Fruit fly (Drosophila melanogaster) whole organism, embryonic: ENCODE data around the gene CG32984.

ENCODE experiments used
- CG10147 ChIP-seq: fragments of 200-800 bp; sonication (Bioruptor generic); optimal IDR thresholded peaks from 2 replicates; lab custom pipeline; 2019; ENCODE audit warnings: missing biosample characterization, mild to moderate bottlenecking, missing genetic modification characterization, moderate library complexity
- CG10209 ChIP-seq: fragments of 200-800 bp; sonication (Bioruptor generic); optimal IDR thresholded peaks from 3 replicates; lab custom pipeline; 2017; ENCODE audit warnings: missing biosample characterization, mild to moderate bottlenecking, missing genetic modification characterization, missing genetic modification reagents
- CG10321 ChIP-seq: fragments of 200-800 bp; sonication (Bioruptor generic); IDR thresholded peaks from 2 replicates; pipeline ENCODE4 v1.3.6; 2022; ENCODE audit warnings: missing biosample characterization, missing genetic modification characterization
- CG10654 ChIP-seq: fragments of 200-800 bp; sonication (Bioruptor generic); optimal IDR thresholded peaks from 2 replicates; lab custom pipeline; 2016; ENCODE audit warnings: missing biosample characterization, missing genetic modification characterization
- CG11398 ChIP-seq: fragments of 200-800 bp; sonication (Bioruptor generic); optimal IDR thresholded peaks from 2 replicates; lab custom pipeline; 2016; ENCODE audit warnings: missing biosample characterization, missing genetic modification characterization
- CG12236 ChIP-seq: fragments of 200-800 bp; sonication (Bioruptor generic); optimal IDR thresholded peaks from 2 replicates; lab custom pipeline; 2016; ENCODE audit warnings: missing biosample characterization, missing genetic modification characterization
- CG13894 ChIP-seq: fragments of 200-800 bp; sonication (Bioruptor generic); optimal IDR thresholded peaks from 3 replicates; lab custom pipeline; 2018; ENCODE audit warnings: missing biosample characterization, mild to moderate bottlenecking, missing genetic modification characterization, moderate library complexity
- CG14014 ChIP-seq: fragments of 200-800 bp; sonication (Bioruptor generic); IDR thresholded peaks from 2 replicates; pipeline ENCODE4 v1.3.6; 2022; ENCODE audit warnings: missing biosample characterization, missing genetic modification characterization
- CG3065 ChIP-seq: fragments of 200-800 bp; sonication (Bioruptor generic); optimal IDR thresholded peaks from 2 replicates; lab custom pipeline; 2016; ENCODE audit warnings: missing biosample characterization, missing genetic modification characterization
- CG31388 ChIP-seq: fragments of 200-800 bp; sonication (Bioruptor generic); optimal IDR thresholded peaks from 2 replicates; lab custom pipeline; 2016; ENCODE audit warnings: missing biosample characterization, missing genetic modification characterization
- CG3163 ChIP-seq: fragments of 200-800 bp; sonication (Bioruptor generic); optimal IDR thresholded peaks from 3 replicates; lab custom pipeline; 2016; ENCODE audit warnings: missing biosample characterization, missing genetic modification characterization
- CG34376 ChIP-seq: fragments of 200-800 bp; sonication (Bioruptor generic); optimal IDR thresholded peaks from 2 replicates; lab custom pipeline; 2018; ENCODE audit warnings: missing biosample characterization, mild to moderate bottlenecking, missing genetic modification characterization
- CG3847 ChIP-seq: fragments of 200-800 bp; sonication (Bioruptor generic); IDR thresholded peaks from 2 replicates; pipeline ENCODE4 v1.3.6; 2022; ENCODE audit warnings: missing biosample characterization, missing genetic modification characterization
- CG4328 ChIP-seq: fragments of 200-800 bp; sonication (Bioruptor generic); optimal IDR thresholded peaks from 3 replicates; lab custom pipeline; 2017; ENCODE audit warnings: missing biosample characterization, missing genetic modification reagents, missing genetic modification characterization
- CG5953 ChIP-seq: fragments of 200-800 bp; sonication (Bioruptor generic); IDR thresholded peaks from 2 replicates; pipeline ENCODE4 v1.3.6; 2022; ENCODE audit warnings: missing biosample characterization, missing genetic modification characterization
- CG6654 ChIP-seq: fragments of 200-800 bp; sonication (Bioruptor generic); optimal IDR thresholded peaks from 2 replicates; lab custom pipeline; 2017; ENCODE audit warnings: missing biosample characterization, mild to moderate bottlenecking, missing genetic modification characterization
- CG9437 ChIP-seq: fragments of 200-800 bp; sonication (Bioruptor generic); optimal IDR thresholded peaks from 2 replicates; lab custom pipeline; 2018; ENCODE audit warnings: missing biosample characterization, mild to moderate bottlenecking, missing genetic modification characterization
- CHES-1-like ChIP-seq: fragments of 200-800 bp; sonication (Bioruptor generic); optimal IDR thresholded peaks from 2 replicates; lab custom pipeline; 2016; ENCODE audit warnings: missing biosample characterization, missing genetic modification characterization
- Dip2 ChIP-seq: fragments of 200-800 bp; sonication (Bioruptor generic); IDR thresholded peaks from 2 replicates; pipeline ENCODE4 v1.3.6; 2022; ENCODE audit warnings: missing biosample characterization, missing genetic modification characterization
- Gsc ChIP-seq: fragments of 200-800 bp; sonication (Bioruptor generic); IDR thresholded peaks from 2 replicates; pipeline ENCODE4 v1.3.6; 2022; ENCODE audit warnings: missing biosample characterization, missing genetic modification characterization
- Lhr ChIP-seq: fragments of 200-800 bp; sonication (Bioruptor generic); optimal IDR thresholded peaks from 3 replicates; lab custom pipeline; 2017; ENCODE audit warnings: mild to moderate bottlenecking, missing biosample characterization, missing genetic modification reagents, missing genetic modification characterization
- Lpt ChIP-seq: fragments of >200 bp; optimal IDR thresholded peaks from 2 replicates; lab custom pipeline; 2018; ENCODE audit warnings: missing biosample characterization, missing genetic modification characterization
- Mes4 ChIP-seq: fragments of 200-800 bp; sonication (Bioruptor generic); optimal IDR thresholded peaks from 2 replicates; lab custom pipeline; 2016; ENCODE audit warnings: missing biosample characterization, missing genetic modification characterization
- Oli ChIP-seq: fragments of 200-800 bp; sonication (Bioruptor generic); optimal IDR thresholded peaks from 2 replicates; lab custom pipeline; 2018; ENCODE audit warnings: missing biosample characterization, mild to moderate bottlenecking, missing genetic modification characterization, moderate library complexity
- Six4 ChIP-seq: fragments of 200-800 bp; sonication (Bioruptor generic); optimal IDR thresholded peaks from 2 replicates; lab custom pipeline; 2016; ENCODE audit warnings: missing biosample characterization, missing genetic modification characterization
- Tbp ChIP-seq: fragments of >200 bp; optimal IDR thresholded peaks from 2 replicates; lab custom pipeline; 2018; ENCODE audit warnings: missing biosample characterization, missing genetic modification characterization
- ap ChIP-seq: fragments of 200-800 bp; sonication (Bioruptor generic); IDR thresholded peaks from 2 replicates; pipeline ENCODE4 v1.3.6; 2022; ENCODE audit warnings: missing biosample characterization, missing genetic modification characterization
- bowl ChIP-seq: fragments of 200-800 bp; sonication (Bioruptor generic); IDR thresholded peaks from 2 replicates; pipeline ENCODE4 v1.3.6; 2022; ENCODE audit warnings: missing biosample characterization, missing genetic modification characterization
- cas ChIP-seq: fragments of 200-800 bp; sonication (Bioruptor generic); IDR thresholded peaks from 2 replicates; pipeline ENCODE4 v1.3.6; 2022; ENCODE audit warnings: missing biosample characterization, missing genetic modification characterization
- corto ChIP-seq: fragments of 200-800 bp; sonication (Bioruptor generic); optimal IDR thresholded peaks from 2 replicates; lab custom pipeline; 2016; ENCODE audit warnings: missing biosample characterization, mild to moderate bottlenecking, missing genetic modification characterization, moderate library complexity
- crol ChIP-seq: fragments of 200-800 bp; sonication (Bioruptor generic); IDR thresholded peaks from 2 replicates; pipeline ENCODE4 v1.3.6; 2022; ENCODE audit warnings: missing biosample characterization, missing genetic modification characterization
- emc ChIP-seq: fragments of 200-800 bp; sonication (Bioruptor generic); optimal IDR thresholded peaks from 2 replicates; lab custom pipeline; 2016; ENCODE audit warnings: missing biosample characterization, missing genetic modification characterization
- fd102C ChIP-seq: fragments of 200-800 bp; sonication (Bioruptor generic); optimal IDR thresholded peaks from 2 replicates; lab custom pipeline; 2018; ENCODE audit warnings: missing biosample characterization, mild to moderate bottlenecking, missing genetic modification characterization, moderate library complexity
- fru ChIP-seq: fragments of >200 bp; optimal IDR thresholded peaks from 2 replicates; lab custom pipeline; 2017
- h ChIP-seq: fragments of >200 bp; optimal IDR thresholded peaks from 2 replicates; lab custom pipeline; 2017
- p53 ChIP-seq: fragments of 200-800 bp; sonication (Bioruptor generic); optimal IDR thresholded peaks from 2 replicates; lab custom pipeline; 2016; ENCODE audit warnings: missing biosample characterization, missing genetic modification characterization
- pnt ChIP-seq: fragments of 200-800 bp; sonication (Bioruptor generic); optimal IDR thresholded peaks from 3 replicates; lab custom pipeline; 2016; ENCODE audit warnings: missing biosample characterization, missing genetic modification characterization
- run ChIP-seq: fragments of 200-800 bp; sonication (Bioruptor generic); optimal IDR thresholded peaks from 3 replicates; lab custom pipeline; 2018; ENCODE audit warnings: missing biosample characterization, mild to moderate bottlenecking, missing genetic modification characterization
- shn ChIP-seq: fragments of 200-800 bp; sonication (Bioruptor generic); optimal IDR thresholded peaks from 3 replicates; lab custom pipeline; 2016; ENCODE audit warnings: missing biosample characterization, missing genetic modification characterization
- sqz ChIP-seq: fragments of 200-800 bp; sonication (Bioruptor generic); optimal IDR thresholded peaks from 3 replicates; lab custom pipeline; 2018; ENCODE audit warnings: missing biosample characterization, mild to moderate bottlenecking, missing genetic modification characterization
- sr ChIP-seq: fragments of 200-800 bp; sonication (Bioruptor generic); IDR thresholded peaks from 3 replicates; pipeline ENCODE4 v1.3.6; 2022; ENCODE audit warnings: missing biosample characterization, missing genetic modification characterization
- tap ChIP-seq: fragments of 200-800 bp; optimal IDR thresholded peaks from 3 replicates; lab custom pipeline; 2019; ENCODE audit warnings: missing biosample characterization, mild to moderate bottlenecking, missing genetic modification characterization, moderate library complexity
- tio ChIP-seq: fragments of 200-800 bp; sonication (Bioruptor generic); optimal IDR thresholded peaks from 2 replicates; lab custom pipeline; 2017; ENCODE audit warnings: missing biosample characterization, missing genetic modification characterization, inconsistent platforms
- trem ChIP-seq: fragments of 200-800 bp; optimal IDR thresholded peaks from 3 replicates; lab custom pipeline; 2019; ENCODE audit warnings: missing biosample characterization, mild to moderate bottlenecking, missing genetic modification characterization, moderate library complexity
- vfl ChIP-seq: fragments of 200-800 bp; sonication (Bioruptor generic); optimal IDR thresholded peaks from 2 replicates; lab custom pipeline; 2016; ENCODE audit warnings: missing biosample characterization, missing genetic modification characterization
- z ChIP-seq: fragments of 200-800 bp; sonication (Bioruptor generic); IDR thresholded peaks from 3 replicates; pipeline ENCODE4 v1.3.6; 2022; ENCODE audit warnings: missing biosample characterization, missing genetic modification characterization
- zf30C ChIP-seq: fragments of 200-800 bp; sonication (Bioruptor generic); optimal IDR thresholded peaks from 3 replicates; lab custom pipeline; 2018; ENCODE audit warnings: missing biosample characterization, mild to moderate bottlenecking, missing genetic modification characterization

The CG32984 gene

dm6 chr2L:8959001-8959461 lies 5.7 kb upstream of the CG32984 start, which contains the start of gene CG31886 (continued):
- TF ChIP-seq CG3065 = no peak
- TF ChIP-seq Dip2 (GFP tag; lab: Robert Waterston, UW) = no peak
- no peak for TF ChIP-seq CG10321 (GFP tag; lab: Robert Waterston, UW)
- TF ChIP-seq Tbp = no peak
- TF ChIP-seq CG34376 = no peak
- TF ChIP-seq shn (GFP tag; lab: Kevin White, UChicago) = no peak
- TF ChIP-seq p53 (GFP tag; lab: Kevin White, UChicago) = no peak
- TF ChIP-seq h (lab: Kevin White, UChicago) = no peak
- TF ChIP-seq bowl (GFP tag; lab: Robert Waterston, UW) = no peak
- TF ChIP-seq run = no peak
- TF ChIP-seq CG4328 (GFP tag; lab: Kevin White, UChicago) = no peak
- TF ChIP-seq CG10209 = peak; percentile 3
- no peak for TF ChIP-seq CG3847 (GFP tag; lab: Robert Waterston, UW)
- no peak for TF ChIP-seq CG11398
- 0 out of 2 replicates have a peak, but pooled peaks have one; percentile 14 for TF ChIP-seq ap (GFP tag; lab: Robert Waterston, UW)
- no peak for TF ChIP-seq fd102C (GFP tag; lab: Kevin White, UChicago)
- no peak for TF ChIP-seq corto (GFP tag; lab: Kevin White, UChicago)
- TF ChIP-seq emc (GFP tag; lab: Kevin White, UChicago) = no peak
- TF ChIP-seq CG13894 = no peak
- TF ChIP-seq CG10654 = no peak
- no peak for TF ChIP-seq CG10147 (GFP tag; lab: Kevin White, UChicago)
- TF ChIP-seq z (GFP tag; lab: Robert Waterston, UW) = no peak
- no peak for TF ChIP-seq CG12236 (GFP tag; lab: Kevin White, UChicago)
- TF ChIP-seq sqz (GFP tag; lab: Kevin White, UChicago) = no peak
- no peak for TF ChIP-seq Six4
- TF ChIP-seq CG9437 = no peak
- peak; percentile 44 for TF ChIP-seq CG14014 (GFP tag; lab: Robert Waterston, UW)
- no peak for TF ChIP-seq vfl (GFP tag; lab: Kevin White, UChicago)
- peak; percentile 7 for TF ChIP-seq Oli (tag; lab: Kevin White, UChicago)
- no peak for TF ChIP-seq crol (GFP tag; lab: Robert Waterston, UW)
- no peak for TF ChIP-seq CHES-1-like (GFP tag; lab: Kevin White, UChicago)
- TF ChIP-seq, all 482 proteins: peak for 55

DNA sequence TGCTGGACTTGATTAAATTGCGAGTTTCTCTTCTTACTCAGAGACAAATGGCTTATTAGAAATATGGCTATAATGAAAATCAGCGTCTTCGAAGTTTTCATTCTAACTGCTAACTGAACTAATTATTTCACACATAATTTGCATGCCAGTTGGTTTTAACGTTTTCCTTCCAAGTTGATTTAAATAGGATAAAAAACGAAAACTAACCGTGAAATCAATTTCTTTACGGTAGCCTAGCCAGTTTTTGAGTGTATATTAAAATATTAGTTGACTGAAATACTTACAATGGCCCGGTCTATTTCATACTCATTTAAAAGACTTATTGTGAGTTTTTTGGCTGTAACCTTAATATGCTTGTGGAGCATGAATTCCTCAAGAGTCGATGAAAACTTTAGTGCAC lies 2.5 kb upstream of the CG32984 start, which contains the start of the genes CG9525 and CG32985:
CG9525 (minus strand) TSS at position 101 of the 400 bp plus-strand sequence.
CG32985 (plus strand) TSS at position 280 of the 400 bp plus-strand sequence.
- TF ChIP-seq pnt (GFP tag; lab: Kevin White, UChicago) = no peak
- no peak for TF ChIP-seq sr (GFP tag; lab: Robert Waterston, UW)
- no peak for TF ChIP-seq zf30C
- TF ChIP-seq tio (GFP tag; lab: Kevin White, UChicago) = no peak
- TF ChIP-seq CG6654 = no peak
- TF ChIP-seq Lhr (GFP tag; lab: Kevin White, UChicago) = no peak
- TF ChIP-seq CG5953 (GFP tag; lab: Robert Waterston, UW) = no peak
- no peak for TF ChIP-seq Gsc (GFP tag; lab: Robert Waterston, UW)
- no peak for TF ChIP-seq fru (lab: Kevin White, UChicago)
- TF ChIP-seq CG3163 (GFP tag; lab: Kevin White, UChicago) = no peak
- no peak for TF ChIP-seq cas (GFP tag; lab: Robert Waterston, UW)
- no peak for TF ChIP-seq Lpt (GFP tag; lab: Kevin White, UChicago)
- TF ChIP-seq corto (GFP tag; lab: Kevin White, UChicago) = no peak
- no peak for TF ChIP-seq Mes4 (GFP tag; lab: Kevin White, UChicago)
- no peak for TF ChIP-seq trem
- TF ChIP-seq tap (tag; lab: Kevin White, UChicago) = no peak
- TF ChIP-seq CG31388 = no peak
